Worm (Caenorhabditis elegans) whole organism, L4/young adult: ENCODE data around the gene dpy-18.

Source experiments
- dao-5 ChIP-seq: sonication (generic microtip); optimal IDR thresholded peaks from 2 replicates; lab custom pipeline; 2016; ENCODE audit warnings: missing genotype, missing genetic modification characterization, moderate library complexity, missing compliant biosample characterization
- him-1 ChIP-seq: sonication (generic microtip); optimal IDR thresholded peaks from 2 replicates; lab custom pipeline; 2016; ENCODE audit warnings: missing genotype, missing genetic modification reagents, missing genetic modification characterization, missing compliant biosample characterization

ce11 chrIII:11350107-11350826 is 27.5 kb downstream of the dpy-18 start:
- TF ChIP-seq him-1 (tag; lab: Kevin White, UChicago) (no peak), dao-5 (tag; lab: Kevin White, UChicago) (no peak)
